Worm (Caenorhabditis elegans) whole organism, mixed stage, embryonic: ENCODE data around the gene Y51H7BR.8.

Experiments used
- blmp-1 ChIP-seq: fragments of 150-350 bp; optimal IDR thresholded peaks from 2 replicates; lab custom pipeline; 2014; ENCODE audit warnings: missing biosample characterization, missing genetic modification characterization
- nhr-12 ChIP-seq: fragments of 150-350 bp; optimal IDR thresholded peaks from 2 replicates; lab custom pipeline; 2014; ENCODE audit warnings: missing biosample characterization, missing genetic modification characterization
- nhr-28 ChIP-seq: fragments of 150-350 bp; optimal IDR thresholded peaks from 2 replicates; lab custom pipeline; 2014; ENCODE audit warnings: missing biosample characterization, missing genetic modification characterization
- nhr-76 ChIP-seq: sonication (generic microtip); optimal IDR thresholded peaks from 2 replicates; lab custom pipeline; 2017; ENCODE audit warnings: missing biosample characterization, missing genetic modification characterization

- TF ChIP-seq nhr-28 (no peak), blmp-1 (no peak), nhr-76 (tag; lab: Kevin White, UChicago) (no peak), nhr-12 (no peak)
Observed at ce11 chrII:1517354-1517753, 1.7 kb upstream of the Y51H7BR.8 start, which contains the start of gene math-45.
